Worm (Caenorhabditis elegans): ENCODE measurements around the gene R05A10.4.

Gene R05A10.4

ce11 chrIV:14129091-14129490 lies 43.2 kb upstream of the R05A10.4 start, which contains the start of gene srz-42:
Gene srz-42, plus strand, starts transcription at chrIV:14129391.
- no peak for TF ChIP-seq let-607 (tag; optimal IDR thresholded peaks at IDR 0.05)
- TF ChIP-seq F52B5.7 (tag; optimal IDR thresholded peaks at IDR 0.05), result no peak
- no peak for TF ChIP-seq athp-1 (tag; optimal IDR thresholded peaks at IDR 0.05)
- TF ChIP-seq cebp-1 (GFP tag; IDR thresholded peaks at IDR 0.05), result no peak
- TF ChIP-seq cebp-1 (tag; optimal IDR thresholded peaks at IDR 0.05), result no peak
- no peak for TF ChIP-seq mcd-1 (GFP tag; IDR thresholded peaks at IDR 0.05)
- no peak for TF ChIP-seq tlf-1 (GFP tag; optimal IDR thresholded peaks at IDR 0.05)
- no peak for TF ChIP-seq K11D2.4 (GFP tag; IDR thresholded peaks at IDR 0.05)
- TF ChIP-seq lag-1 (GFP tag; IDR thresholded peaks at IDR 0.05), result no peak
- no peak for TF ChIP-seq nhr-179 (tag; optimal IDR thresholded peaks at IDR 0.05)
- no peak for TF ChIP-seq nhr-80 (tag; optimal IDR thresholded peaks at IDR 0.05)
- no peak for TF ChIP-seq B0261.1 (tag; optimal IDR thresholded peaks at IDR 0.05)
- TF ChIP-seq sea-2 (GFP tag; IDR thresholded peaks at IDR 0.05), result no peak
- no peak for TF ChIP-seq madf-3 (GFP tag; IDR thresholded peaks at IDR 0.05)
- TF ChIP-seq madf-8 (GFP tag; conservative IDR thresholded peaks at IDR 0.05), result no peak
- no peak for TF ChIP-seq sptf-2 (GFP tag; optimal IDR thresholded peaks at IDR 0.05)
- TF ChIP-seq tbp1 (GFP tag; optimal IDR thresholded peaks at IDR 0.05), result no peak
- TF ChIP-seq chd-7 (tag; optimal IDR thresholded peaks at IDR 0.05), result no peak
- TF ChIP-seq zim-3 (tag; optimal IDR thresholded peaks at IDR 0.05), result no peak
- no peak for TF ChIP-seq ets-4 (GFP tag; optimal IDR thresholded peaks at IDR 0.05)
- no peak for TF ChIP-seq xnd-1 (tag; optimal IDR thresholded peaks at IDR 0.05)

ce11 chrIV:14131770-14132169 lies 40.5 kb upstream of the R05A10.4 start, which contains the start of gene srz-59:
Gene srz-59, plus strand, starts transcription at chrIV:14132070.
- TF ChIP-seq snpc-4 (GFP tag; optimal IDR thresholded peaks at IDR 0.05) (no peak), snpc-4 (tag; optimal IDR thresholded peaks at IDR 0.05) (peak in 1 of 4 experiments; percentile 10), sdz-38 (tag; optimal IDR thresholded peaks at IDR 0.05) (no peak)

- no peak for TF ChIP-seq lin-40 (tag; optimal IDR thresholded peaks at IDR 0.05)
- no peak for TF ChIP-seq F37B4.10 (GFP tag; IDR thresholded peaks at IDR 0.05)
- TF ChIP-seq F49E8.2 (tag; optimal IDR thresholded peaks at IDR 0.05; ENCODE audit: insufficient read depth), result no peak
- TF ChIP-seq B0336.3 (GFP tag; IDR thresholded peaks at IDR 0.05), result no peak
- TF ChIP-seq unc-130 (GFP tag; optimal IDR thresholded peaks at IDR 0.05), result no peak
- TF ChIP-seq mcd-1 (GFP tag; IDR thresholded peaks at IDR 0.05), result no peak
- no peak for TF ChIP-seq nfyb-1 (GFP tag; IDR thresholded peaks at IDR 0.05)
Observed at ce11 chrIV:14133400-14133799, 38.9 kb upstream of the R05A10.4 start.

- TF ChIP-seq ceh-27 (GFP tag; optimal IDR thresholded peaks at IDR 0.05) (no peak), atf-7 (tag; optimal IDR thresholded peaks at IDR 0.05) (no peak), ets-4 (GFP tag; optimal IDR thresholded peaks at IDR 0.05) (no peak), snpc-1.1 (tag; optimal IDR thresholded peaks at IDR 0.05; ENCODE audit: insufficient read depth) (no peak), hlh-26 (GFP tag; conservative IDR thresholded peaks at IDR 0.05) (no peak), dpff-1 (tag; optimal IDR thresholded peaks at IDR 0.05) (no peak), hmg-20 (GFP tag; IDR thresholded peaks at IDR 0.05) (no peak), attf-5 (GFP tag; optimal IDR thresholded peaks at IDR 0.05) (no peak), sptf-2 (GFP tag; optimal IDR thresholded peaks at IDR 0.05) (no peak), madf-6 (GFP tag; IDR thresholded peaks at IDR 0.05) (no peak), dox-1 (GFP tag; IDR thresholded peaks at IDR 0.05) (no peak), B0019.2 (GFP tag; conservative IDR thresholded peaks at IDR 0.05) (no peak), ztf-28 (GFP tag; IDR thresholded peaks at IDR 0.05) (no peak), ceh-58 (GFP tag; IDR thresholded peaks at IDR 0.05) (no peak), madf-10 (tag; optimal IDR thresholded peaks at IDR 0.05) (no peak), ceh-79 (tag; optimal IDR thresholded peaks at IDR 0.05) (no peak), F39B2.1 (GFP tag; IDR thresholded peaks at IDR 0.05) (no peak)
Observed at ce11 chrIV:14137063-14137462, 35.2 kb upstream of the R05A10.4 start, which contains the start of gene srz-31. Gene srz-31, plus strand, starts transcription at chrIV:14137363.

Measured in whole organism, young adult.